Worm (Caenorhabditis elegans): ENCODE data around the gene gfat-1.

Gene gfat-1

DNA sequence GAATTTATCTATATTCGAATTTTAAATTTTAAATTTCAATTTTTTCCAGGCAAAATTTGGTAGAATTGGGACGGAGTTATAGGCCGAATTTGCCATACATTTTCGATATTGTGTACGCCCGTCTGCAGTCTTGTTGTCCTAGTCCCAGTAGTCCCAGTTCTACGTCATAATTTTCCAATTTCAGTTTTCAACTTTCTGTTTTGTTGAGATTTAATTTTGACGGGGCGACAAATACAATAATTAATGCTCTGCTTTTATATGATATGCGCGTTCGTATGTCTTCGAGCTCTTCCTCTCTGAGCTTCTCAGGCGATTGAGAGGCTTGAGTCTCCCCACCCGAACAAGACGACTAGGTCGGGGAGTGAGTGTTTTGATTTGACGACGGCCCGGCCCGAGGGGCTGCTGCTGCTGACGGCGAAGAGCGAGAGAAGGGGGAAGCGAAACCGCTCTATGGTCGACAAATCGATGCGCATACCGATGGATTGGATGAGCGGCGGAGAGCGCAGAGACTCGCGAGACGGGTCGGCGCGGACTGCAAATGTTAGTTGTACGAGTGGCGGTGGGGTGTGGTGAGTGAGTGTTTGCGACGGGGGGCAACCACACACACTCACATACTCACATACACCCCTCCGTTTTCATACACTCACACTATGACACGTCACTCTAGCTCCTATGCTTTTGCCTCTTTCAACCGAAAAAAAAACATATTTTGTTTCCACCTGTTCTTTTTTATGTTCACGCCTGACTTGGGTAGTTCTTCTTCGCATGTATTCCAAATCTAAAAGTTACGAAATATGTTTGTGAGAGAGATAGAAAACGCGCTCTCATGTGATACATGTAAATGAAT, 39.7 kb upstream of the gfat-1 start (continued):
- 0 out of 2 replicates have a peak, but pooled peaks have one; percentile 40 for TF ChIP-seq madf-3 (GFP tag; IDR thresholded peaks at IDR 0.05)
- no peak for TF ChIP-seq bed-1 (GFP tag; IDR thresholded peaks at IDR 0.05)
- TF ChIP-seq nfyb-1 (GFP tag; IDR thresholded peaks at IDR 0.05): peak; percentile 82
- no peak for TF ChIP-seq nhr-27 (tag; optimal IDR thresholded peaks at IDR 0.05)
- peak; percentile 90 for TF ChIP-seq nhr-80 (tag; optimal IDR thresholded peaks at IDR 0.05)
- no peak for TF ChIP-seq B0261.1 (tag; optimal IDR thresholded peaks at IDR 0.05)
- no peak for TF ChIP-seq F57C9.4 (tag; optimal IDR thresholded peaks at IDR 0.05)
- no peak for TF ChIP-seq pha-4 (tag; optimal IDR thresholded peaks at IDR 0.05)
- no peak for TF ChIP-seq dpff-1 (tag; optimal IDR thresholded peaks at IDR 0.05)
- peak; percentile 55 for TF ChIP-seq tbp1 (GFP tag; optimal IDR thresholded peaks at IDR 0.05)
- peak; percentile 57; the same call in 1 of the 2 replicates for TF ChIP-seq Y53G8AR.9 (GFP tag; conservative IDR thresholded peaks at IDR 0.05)
- peak; percentile 70 for TF ChIP-seq rcor-1 (GFP tag; IDR thresholded peaks at IDR 0.05)
- TF ChIP-seq nhr-120 (GFP tag; IDR thresholded peaks at IDR 0.05): 0 out of 2 replicates have a peak, but pooled peaks have one; percentile 4
- no peak for TF ChIP-seq lag-1 (GFP tag; IDR thresholded peaks at IDR 0.05)
- no peak for TF ChIP-seq hrde-1 (tag; optimal IDR thresholded peaks at IDR 0.05; ENCODE audit: borderline replicate concordance)
- TF ChIP-seq sptf-2 (GFP tag; optimal IDR thresholded peaks at IDR 0.05): no peak
- peak; percentile 95 for TF ChIP-seq egrh-3 (GFP tag; IDR thresholded peaks at IDR 0.05)
- peak; percentile 44; the same call in 1 of the 2 replicates for TF ChIP-seq attf-3 (GFP tag; conservative IDR thresholded peaks at IDR 0.05)
- 0 out of 2 replicates have a peak, but pooled peaks have one; percentile 30 for TF ChIP-seq cebp-2 (GFP tag; IDR thresholded peaks at IDR 0.05)
- peak; percentile 39 for TF ChIP-seq atf-7 (tag; optimal IDR thresholded peaks at IDR 0.05)
- 0 out of 2 replicates have a peak, but pooled peaks have one; percentile 57 for TF ChIP-seq bed-2 (GFP tag; IDR thresholded peaks at IDR 0.05)
- peak; percentile 4; the same call in 1 of the 2 replicates for TF ChIP-seq lir-1 (GFP tag; conservative IDR thresholded peaks at IDR 0.05)
- no peak for TF ChIP-seq snpc-1.1 (tag; optimal IDR thresholded peaks at IDR 0.05; ENCODE audit: insufficient read depth)
- TF ChIP-seq unc-62 (GFP tag; optimal IDR thresholded peaks at IDR 0.05): no peak
- no peak for TF ChIP-seq xnd-1 (tag; optimal IDR thresholded peaks at IDR 0.05)
- no peak for TF ChIP-seq ztf-28 (GFP tag; IDR thresholded peaks at IDR 0.05)
- no peak for TF ChIP-seq hlh-26 (GFP tag; conservative IDR thresholded peaks at IDR 0.05)
- no peak for TF ChIP-seq F57A8.1 (GFP tag; optimal IDR thresholded peaks at IDR 0.05)
- no peak for TF ChIP-seq tbx-9 (tag; optimal IDR thresholded peaks at IDR 0.05; ENCODE audit: borderline replicate concordance)
- peak; percentile 81 for TF ChIP-seq K12H6.12 (tag; optimal IDR thresholded peaks at IDR 0.05)
- TF ChIP-seq let-526 (GFP tag; IDR thresholded peaks at IDR 0.05): peak; percentile 65
- TF ChIP-seq sdz-38 (tag; optimal IDR thresholded peaks at IDR 0.05): no peak
- no peak for TF ChIP-seq ztf-3 (GFP tag; optimal IDR thresholded peaks at IDR 0.05)
- no peak for TF ChIP-seq gei-17 (GFP tag; optimal IDR thresholded peaks at IDR 0.05)
- TF ChIP-seq lsl-1 (GFP tag; optimal IDR thresholded peaks at IDR 0.05): peak; percentile 3
- no peak for TF ChIP-seq aptf-2 (GFP tag; conservative IDR thresholded peaks at IDR 0.05)
- TF ChIP-seq ceh-40 (GFP tag; IDR thresholded peaks at IDR 0.05): 0 out of 2 replicates have a peak, but pooled peaks have one; percentile 5
- TF ChIP-seq hsf-1 (GFP tag; IDR thresholded peaks at IDR 0.05): no peak
- no peak for TF ChIP-seq Y67H2A.10 (GFP tag; conservative IDR thresholded peaks at IDR 0.05)
- TF ChIP-seq dox-1 (GFP tag; IDR thresholded peaks at IDR 0.05): peak; percentile 80
- no peak for TF ChIP-seq unc-130 (GFP tag; optimal IDR thresholded peaks at IDR 0.05)
- TF ChIP-seq zfh-2 (GFP tag; conservative IDR thresholded peaks at IDR 0.05): peak; percentile 99
- TF ChIP-seq C17E4.6 (GFP tag; IDR thresholded peaks at IDR 0.05): no peak
- TF ChIP-seq madf-8 (GFP tag; conservative IDR thresholded peaks at IDR 0.05): no peak
- TF ChIP-seq fkh-3 (tag; optimal IDR thresholded peaks at IDR 0.05): no peak
- TF ChIP-seq ceh-79 (tag; optimal IDR thresholded peaks at IDR 0.05): peak; percentile 30
- no peak for TF ChIP-seq mel-28 (tag; optimal IDR thresholded peaks at IDR 0.05; ENCODE audit: borderline replicate concordance)

All from whole organism, young adult.